Worm (Caenorhabditis elegans): Measurements from ENCODE around the gene Y58A7A.2.

- TF ChIP-seq tbx-8 (GFP tag; optimal IDR thresholded peaks at IDR 0.05) (no peak), nhr-237 (tag; optimal IDR thresholded peaks at IDR 0.05) (no peak)
These were observed 47.1 kb upstream of the Y58A7A.2 start, which contains the start of gene C04F5.9 for ce11 chrV:5119109-5119508.

Measured in whole organism, mixed stage, embryonic.